Worm (Caenorhabditis elegans): Measurements from ENCODE around the gene Y43F8C.3.

ce11 chrV:19629973-19630372 lies 7.5 kb upstream of the Y43F8C.3 start:
- TF ChIP-seq akir-1 (GFP tag; optimal IDR thresholded peaks at IDR 0.05) (no peak), somi-1 (GFP tag; optimal IDR thresholded peaks at IDR 0.05) (no peak), madf-3 (GFP tag; IDR thresholded peaks at IDR 0.05) (no peak), B0336.3 (GFP tag; IDR thresholded peaks at IDR 0.05) (no peak)
